Worm (Caenorhabditis elegans) whole organism, L4 larva: ENCODE measurements around the gene tmd-2.

Source experiments
- T20F7.1 ChIP-seq: fragments of 200-800 bp; sonication (Bioruptor generic); optimal IDR thresholded peaks from 2 replicates; lab custom pipeline; 2018; ENCODE audit warnings: mild to moderate bottlenecking, missing genetic modification characterization, missing compliant biosample characterization
- ZK337.2 ChIP-seq: fragments of 200-800 bp; sonication (Bioruptor generic); IDR thresholded peaks from 2 replicates; pipeline ENCODE4 v1.3.6; 2022; ENCODE audit warnings: missing genetic modification reagents, missing genetic modification characterization, missing compliant biosample characterization
- aha-1 ChIP-seq: fragments of 150-350 bp; peaks from one replicate; lab custom pipeline; 2014; ENCODE audit warnings: missing biosample characterization, missing genetic modification characterization
- ama-1 ChIP-seq: fragments of 150-350 bp; optimal IDR thresholded peaks from 2 replicates; lab custom pipeline; 2014; ENCODE audit warnings: inconsistent platforms, mixed read lengths
- ceh-82 ChIP-seq: sonication (generic microtip); optimal IDR thresholded peaks from 2 replicates; lab custom pipeline; 2017; ENCODE audit warnings: missing biosample characterization, missing genetic modification characterization
- ctbp-1 ChIP-seq: fragments of 200-800 bp; sonication (Bioruptor generic); IDR thresholded peaks from 2 replicates; pipeline ENCODE4 v1.3.6; 2022; ENCODE audit warnings: missing genetic modification reagents, missing genetic modification characterization, missing compliant biosample characterization
- daf-12 ChIP-seq: fragments of 150-350 bp; optimal IDR thresholded peaks from 2 replicates; lab custom pipeline; 2014; ENCODE audit warnings: missing biosample characterization, missing genetic modification reagents, missing genetic modification characterization
- daf-16 ChIP-seq, 3 experiments: sonication (generic microtip); optimal IDR thresholded peaks; 2 replicates each; lab custom pipeline; 2016 to 2017; ENCODE audit warnings: missing genetic modification characterization in 3 of 3, missing genetic modification reagents in 3 of 3, mild to moderate bottlenecking in 2 of 3, missing compliant biosample characterization in 2 of 3, missing biosample characterization in 1 of 3, moderate library complexity in 1 of 3
- dmd-6 ChIP-seq: fragments of 200-800 bp; sonication (Bioruptor generic); IDR thresholded peaks from 2 replicates; pipeline ENCODE4 v1.3.6; 2022; ENCODE audit warnings: missing genetic modification reagents, missing genetic modification characterization, missing compliant biosample characterization
- egl-27 ChIP-seq: sonication (generic microtip); optimal IDR thresholded peaks from 3 replicates; lab custom pipeline; 2017; ENCODE audit warnings: missing biosample characterization, missing genetic modification reagents, missing genetic modification characterization
- fkh-10 ChIP-seq: fragments of 150-350 bp; optimal IDR thresholded peaks from 2 replicates; lab custom pipeline; 2014; ENCODE audit warnings: missing biosample characterization, missing genetic modification reagents, missing genetic modification characterization
- hif-1 ChIP-seq, 2 experiments: sonication (generic microtip); optimal IDR thresholded peaks; 2 replicates each; lab custom pipeline; 2016 to 2017; ENCODE audit warnings: missing compliant biosample characterization in 2 of 2, missing genetic modification characterization in 2 of 2, missing genetic modification reagents in 2 of 2, missing genotype in 2 of 2, mild to moderate bottlenecking in 1 of 2
- hlh-30 ChIP-seq: sonication (generic microtip); optimal IDR thresholded peaks from 2 replicates; lab custom pipeline; 2017; ENCODE audit warnings: antibody characterized with exemption, mild to moderate bottlenecking, missing genetic modification characterization, missing compliant biosample characterization; ENCODE audit not compliant: insufficient read depth
- lim-7 ChIP-seq: fragments of 200-800 bp; sonication (Bioruptor generic); IDR thresholded peaks from 2 replicates; pipeline ENCODE4 v1.3.6; 2022; ENCODE audit warnings: missing genetic modification characterization, missing compliant biosample characterization
- lin-15B ChIP-seq: fragments of 150-350 bp; sonication (generic microtip); optimal IDR thresholded peaks from 3 replicates; lab custom pipeline; 2014; ENCODE audit warnings: missing biosample characterization, missing genetic modification characterization
- lir-3 ChIP-seq: sonication (generic microtip); optimal IDR thresholded peaks from 2 replicates; lab custom pipeline; 2016; ENCODE audit warnings: mild to moderate bottlenecking, missing genetic modification characterization, missing compliant biosample characterization
- lsy-2 ChIP-seq, 2 experiments: fragments of 150-350 bp in 1 of 2; sonication (generic microtip) in 1 of 2; optimal IDR thresholded peaks; 2 replicates each; lab custom pipeline; 2014 to 2017; ENCODE audit warnings: missing biosample characterization in 2 of 2, missing genetic modification characterization in 2 of 2
- madf-5 ChIP-seq, 2 experiments: fragments of 200-800 bp; sonication (Bioruptor generic); IDR thresholded peaks; 2 replicates each; pipeline ENCODE4 v1.3.6; 2022; ENCODE audit warnings: missing compliant biosample characterization in 2 of 2, missing genetic modification characterization in 2 of 2
- mdl-1 ChIP-seq, 2 experiments: fragments of 150-350 bp in 1 of 2; sonication (generic microtip) in 1 of 2; optimal IDR thresholded peaks; 2 replicates each; lab custom pipeline; 2014 to 2017; ENCODE audit warnings: missing biosample characterization in 2 of 2, missing genetic modification characterization in 2 of 2
- nhr-10 ChIP-seq: fragments of 150-350 bp; optimal IDR thresholded peaks from 2 replicates; lab custom pipeline; 2014; ENCODE audit warnings: missing biosample characterization, missing genetic modification characterization
- nhr-28 ChIP-seq: fragments of 150-350 bp; optimal IDR thresholded peaks from 2 replicates; lab custom pipeline; 2014; ENCODE audit warnings: missing biosample characterization, missing genetic modification characterization
- nhr-41 ChIP-seq: fragments of 200-800 bp; sonication (Bioruptor generic); IDR thresholded peaks from 2 replicates; pipeline ENCODE4 v1.3.6; 2022; ENCODE audit warnings: missing genetic modification reagents, missing genetic modification characterization, missing compliant biosample characterization
- nhr-48 ChIP-seq: sonication (generic microtip); optimal IDR thresholded peaks from 2 replicates; lab custom pipeline; 2016; ENCODE audit warnings: mild to moderate bottlenecking, missing genetic modification characterization, missing compliant biosample characterization
- php-3 ChIP-seq: fragments of 200-800 bp; sonication (Bioruptor generic); IDR thresholded peaks from 2 replicates; pipeline ENCODE4 v1.3.6; 2022; ENCODE audit warnings: missing genetic modification reagents, missing genetic modification characterization, missing compliant biosample characterization
- rbr-2 ChIP-seq: sonication (generic microtip); optimal IDR thresholded peaks from 2 replicates; lab custom pipeline; 2016; ENCODE audit warnings: missing genotype, missing genetic modification characterization, missing compliant biosample characterization
- saeg-2 ChIP-seq: fragments of 200-800 bp; sonication (Bioruptor generic); IDR thresholded peaks from 2 replicates; pipeline ENCODE4 v1.3.6; 2022; ENCODE audit warnings: missing genetic modification reagents, missing genetic modification characterization, missing compliant biosample characterization
- sdz-12 ChIP-seq: fragments of 200-800 bp; sonication (Bioruptor generic); optimal IDR thresholded peaks from 2 replicates; lab custom pipeline; 2018; ENCODE audit warnings: mild to moderate bottlenecking, missing genetic modification characterization, missing compliant biosample characterization
- set-16 ChIP-seq: fragments of 200-800 bp; sonication (Bioruptor generic); IDR thresholded peaks from 2 replicates; pipeline ENCODE4 v1.3.6; 2022; ENCODE audit warnings: missing genetic modification reagents, missing genetic modification characterization, missing compliant biosample characterization
- spr-3 ChIP-seq: fragments of 200-800 bp; sonication (Bioruptor generic); optimal IDR thresholded peaks from 2 replicates; lab custom pipeline; 2018; ENCODE audit warnings: mild to moderate bottlenecking, missing genetic modification characterization, missing compliant biosample characterization
- tra-1 ChIP-seq: fragments of 200-800 bp; sonication (Bioruptor generic); IDR thresholded peaks from 2 replicates; pipeline ENCODE4 v1.3.6; 2022; ENCODE audit warnings: missing genetic modification reagents, missing genetic modification characterization, missing compliant biosample characterization
- unc-130 ChIP-seq: sonication (generic microtip); optimal IDR thresholded peaks from 2 replicates; lab custom pipeline; 2016; ENCODE audit warnings: missing genetic modification reagents, missing genetic modification characterization, missing compliant biosample characterization
- unc-62 ChIP-seq, 3 experiments: fragments of 150-350 bp in 1 of 3; sonication (generic microtip); optimal IDR thresholded peaks in 2 of 3; peaks in 1 of 3; 1 replicate in 1 of 3; 2 replicates in 2 of 3; lab custom pipeline; 2014 to 2017; ENCODE audit warnings: missing biosample characterization in 3 of 3, missing genetic modification characterization in 3 of 3, missing genetic modification reagents in 3 of 3, missing genotype in 1 of 3
- zfp-2 ChIP-seq: sonication (generic microtip); optimal IDR thresholded peaks from 2 replicates; lab custom pipeline; 2016; ENCODE audit warnings: mild to moderate bottlenecking, missing genetic modification characterization, missing compliant biosample characterization
- ztf-7 ChIP-seq: fragments of 150-350 bp; optimal IDR thresholded peaks from 2 replicates; lab custom pipeline; 2014; ENCODE audit warnings: missing biosample characterization, missing genetic modification characterization

Gene tmd-2

ce11 chrV:8334360-8334759 is at the start of gene tmd-2:
TSS of gene tmd-2 (plus strand) at chrV:8334660.
- TF ChIP-seq nhr-28 (tag; lab: Kevin White, UChicago) (no peak), lsy-2 (tag; optimal IDR thresholded peaks at IDR 0.05; lab: Kevin White, UChicago) (no peak), ama-1 (no peak), madf-5 (GFP tag; IDR thresholded peaks at IDR 0.05; lab: Robert Waterston, UW) (no peak), set-16 (GFP tag; lab: Robert Waterston, UW) (no peak), ZK337.2 (GFP tag; lab: Robert Waterston, UW) (no peak)

DNA sequence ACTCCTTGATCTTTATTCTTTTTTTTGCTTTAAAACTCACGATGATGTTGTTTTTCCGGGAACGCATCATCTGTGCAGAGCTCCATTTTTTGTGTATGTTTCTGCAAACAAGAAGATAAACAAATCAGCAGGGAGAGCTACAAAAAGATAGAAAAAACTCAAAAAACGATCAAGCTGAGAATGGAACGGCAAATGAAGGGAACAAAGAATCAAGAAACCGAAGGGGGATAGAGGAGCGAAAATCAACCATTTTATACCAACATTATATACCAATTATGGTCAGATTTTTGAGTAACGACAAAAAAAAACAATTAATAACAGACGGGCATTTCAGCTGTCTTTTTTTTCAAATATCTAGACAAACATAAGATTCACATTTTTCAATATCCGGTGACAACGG is 49.7 kb upstream of the tmd-2 start, which contains the start of gene slc-17.5:
slc-17.5 (minus strand) TSS at position 101 of the 400 bp plus-strand sequence.
- TF ChIP-seq unc-62 (GFP tag; optimal IDR thresholded peaks at IDR 0.05 in 1 of 2; lab: Kevin White, UChicago): peak in 1 of 2 experiments; percentile 78
- TF ChIP-seq unc-62 (tag; optimal IDR thresholded peaks at IDR 0.05; lab: Kevin White, UChicago): no peak
- no peak for TF ChIP-seq nhr-10 (tag; lab: Kevin White, UChicago)
- TF ChIP-seq, all 104 proteins: peak for 1

DNA sequence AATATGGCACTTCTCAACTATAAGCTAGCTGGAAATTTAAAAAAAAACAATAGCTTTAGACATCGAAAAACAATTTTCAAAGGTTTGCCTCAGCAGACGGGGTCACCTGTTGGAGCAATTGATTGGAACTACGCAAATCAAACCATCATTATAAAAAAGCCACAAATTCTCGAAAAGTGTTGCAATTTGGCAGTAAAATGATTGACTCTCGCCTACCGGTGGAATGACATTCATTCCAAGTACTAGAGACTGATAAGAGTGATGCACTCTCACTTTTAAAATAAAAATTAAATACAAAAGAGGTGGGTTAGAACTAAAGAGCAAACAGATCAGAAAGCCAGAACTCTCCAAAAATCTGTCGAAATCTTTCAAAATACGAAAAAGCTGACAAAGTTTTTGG is 49.0 kb upstream of the tmd-2 start:
- TF ChIP-seq lir-3 (no peak), zfp-2 (tag; lab: Kevin White, UChicago) (no peak), sdz-12 (GFP tag; lab: Kevin White, UChicago) (no peak), daf-12 (tag; lab: Kevin White, UChicago) (no peak), saeg-2 (no peak), dmd-6 (GFP tag; lab: Robert Waterston, UW) (peak; percentile 58; the same call in 1 of the 2 replicates), T20F7.1 (GFP tag; lab: Kevin White, UChicago) (no peak), nhr-28 (tag; lab: Kevin White, UChicago) (peak; percentile 26), rbr-2 (tag; lab: Kevin White, UChicago) (no peak), ceh-82 (no peak), unc-130 (no peak)

ce11 chrV:8288125-8288806 is 46.2 kb upstream of the tmd-2 start:
- TF ChIP-seq fkh-10 (GFP tag; lab: Kevin White, UChicago) (no peak), php-3 (GFP tag; lab: Robert Waterston, UW) (no peak), tra-1 (no peak), ztf-7 (tag; lab: Kevin White, UChicago) (no peak), lim-7 (GFP tag; lab: Robert Waterston, UW) (no peak), nhr-48 (tag; lab: Kevin White, UChicago) (peak; percentile 94), zfp-2 (tag; lab: Kevin White, UChicago) (no peak), ctbp-1 (GFP tag; lab: Robert Waterston, UW) (peak; percentile 50; the same call in 1 of the 2 replicates), aha-1 (peak; percentile 92), egl-27 (no peak), saeg-2 (no peak), dmd-6 (GFP tag; lab: Robert Waterston, UW) (peak; percentile 22; the same call in 1 of the 2 replicates), mdl-1 (tag; optimal IDR thresholded peaks at IDR 0.05; lab: Kevin White, UChicago) (no peak), nhr-41 (GFP tag; lab: Robert Waterston, UW) (no peak), spr-3 (no peak), daf-16 (GFP tag; optimal IDR thresholded peaks at IDR 0.05; lab: Kevin White, UChicago) (peak in 1 of 2 experiments; percentile 17), daf-16 (tag; optimal IDR thresholded peaks at IDR 0.05; lab: Kevin White, UChicago) (no peak), lin-15B (no peak), unc-130 (no peak), lir-3 (no peak), hlh-30 (tag; lab: Kevin White, UChicago) (peak; percentile 66), hif-1 (tag; optimal IDR thresholded peaks at IDR 0.05; lab: Kevin White, UChicago) (peak in 1 of 2 experiments; percentile 78)
